Fruit fly (Drosophila melanogaster) whole organism, embryonic: ENCODE results near the gene shi.
A peak's percentile ranks its signal among the peaks of the same experiment; 100 is the strongest.

Experiments used
- Aef1 ChIP-seq: fragments of 200-800 bp; sonication (Bioruptor generic); IDR thresholded peaks from 3 replicates; pipeline ENCODE4 v1.3.6; 2022; ENCODE audit warnings: missing biosample characterization, missing genetic modification characterization
- Asciz ChIP-seq: fragments of 200-800 bp; sonication (Bioruptor generic); optimal IDR thresholded peaks from 2 replicates; lab custom pipeline; 2017; ENCODE audit warnings: missing biosample characterization, mild to moderate bottlenecking, missing genetic modification characterization, missing genetic modification reagents
- B-H2 ChIP-seq: fragments of 200-800 bp; sonication (Bioruptor generic); optimal IDR thresholded peaks from 2 replicates; lab custom pipeline; 2018; ENCODE audit warnings: missing biosample characterization, mild to moderate bottlenecking, missing genetic modification characterization
- BEAF-32 ChIP-seq: fragments of 200-800 bp; sonication (Bioruptor generic); optimal IDR thresholded peaks from 3 replicates; lab custom pipeline; 2017; ENCODE audit warnings: missing biosample characterization, missing genetic modification characterization, mild to moderate bottlenecking, moderate library complexity, missing genetic modification reagents
- Blimp-1 ChIP-seq: fragments of 200-800 bp; sonication (Bioruptor generic); optimal IDR thresholded peaks from 3 replicates; lab custom pipeline; 2018; ENCODE audit warnings: missing biosample characterization, missing genetic modification characterization, mild to moderate bottlenecking, moderate library complexity, missing genetic modification reagents
- CG10147 ChIP-seq: fragments of 200-800 bp; sonication (Bioruptor generic); optimal IDR thresholded peaks from 2 replicates; lab custom pipeline; 2019; ENCODE audit warnings: missing biosample characterization, mild to moderate bottlenecking, missing genetic modification characterization, moderate library complexity
- CG1024 ChIP-seq: fragments of 200-800 bp; sonication (Bioruptor generic); IDR thresholded peaks from 2 replicates; pipeline ENCODE4 v1.3.6; 2022; ENCODE audit warnings: missing biosample characterization, missing genetic modification characterization
- CG10267 ChIP-seq: fragments of 200-800 bp; sonication (Bioruptor generic); optimal IDR thresholded peaks from 2 replicates; lab custom pipeline; 2018; ENCODE audit warnings: missing biosample characterization, mild to moderate bottlenecking, missing genetic modification characterization, moderate library complexity
- CG10565 ChIP-seq: fragments of 200-800 bp; sonication (Bioruptor generic); optimal IDR thresholded peaks from 3 replicates; lab custom pipeline; 2016; ENCODE audit warnings: missing biosample characterization, mild to moderate bottlenecking, missing genetic modification characterization
- CG12769 ChIP-seq: fragments of 200-800 bp; sonication (Bioruptor generic); optimal IDR thresholded peaks from 2 replicates; lab custom pipeline; 2019; ENCODE audit warnings: missing biosample characterization, mild to moderate bottlenecking, missing genetic modification characterization, moderate library complexity
- CG12942 ChIP-seq: fragments of 200-800 bp; sonication (Bioruptor generic); optimal IDR thresholded peaks from 3 replicates; lab custom pipeline; 2016; ENCODE audit warnings: missing biosample characterization, missing genetic modification characterization
- CG13424 ChIP-seq: fragments of 200-800 bp; sonication (Bioruptor generic); optimal IDR thresholded peaks from 2 replicates; lab custom pipeline; 2019; ENCODE audit warnings: missing biosample characterization, mild to moderate bottlenecking, missing genetic modification characterization, moderate library complexity
- CG14965 ChIP-seq: fragments of 200-800 bp; sonication (Bioruptor generic); optimal IDR thresholded peaks from 2 replicates; lab custom pipeline; 2016; ENCODE audit warnings: missing biosample characterization, missing genetic modification characterization, borderline replicate concordance
- CG17186 ChIP-seq: fragments of 200-800 bp; sonication (Bioruptor generic); optimal IDR thresholded peaks from 3 replicates; lab custom pipeline; 2017; ENCODE audit warnings: missing biosample characterization, missing genetic modification reagents, missing genetic modification characterization
- CG1832 ChIP-seq: fragments of 200-800 bp; sonication (Bioruptor generic); optimal IDR thresholded peaks from 2 replicates; lab custom pipeline; 2017; ENCODE audit warnings: missing biosample characterization, mild to moderate bottlenecking, missing genetic modification characterization, inconsistent platforms
- CG18764 ChIP-seq: fragments of 200-800 bp; sonication (Bioruptor generic); optimal IDR thresholded peaks from 3 replicates; lab custom pipeline; 2016; ENCODE audit warnings: missing biosample characterization, missing genetic modification characterization
- CG2202 ChIP-seq: fragments of 200-800 bp; sonication (Bioruptor generic); optimal IDR thresholded peaks from 2 replicates; lab custom pipeline; 2018; ENCODE audit warnings: missing biosample characterization, mild to moderate bottlenecking, missing genetic modification characterization
- CG31224 ChIP-seq: fragments of 200-800 bp; sonication (Bioruptor generic); IDR thresholded peaks from 2 replicates; pipeline ENCODE4 v1.3.6; 2022; ENCODE audit warnings: missing biosample characterization, missing genetic modification characterization
- CG31441 ChIP-seq: fragments of 200-800 bp; sonication (Bioruptor generic); IDR thresholded peaks from 2 replicates; pipeline ENCODE4 v1.3.6; 2022; ENCODE audit warnings: missing biosample characterization, missing genetic modification characterization
- CG34376 ChIP-seq: fragments of 200-800 bp; sonication (Bioruptor generic); optimal IDR thresholded peaks from 2 replicates; lab custom pipeline; 2018; ENCODE audit warnings: missing biosample characterization, mild to moderate bottlenecking, missing genetic modification characterization
- CG3995 ChIP-seq: fragments of 200-800 bp; sonication (Bioruptor generic); optimal IDR thresholded peaks from 3 replicates; lab custom pipeline; 2016; ENCODE audit warnings: missing biosample characterization, missing genetic modification characterization
- CG4617 ChIP-seq: fragments of 200-800 bp; sonication (Bioruptor generic); optimal IDR thresholded peaks from 3 replicates; lab custom pipeline; 2016; ENCODE audit warnings: missing biosample characterization, missing genetic modification characterization, borderline replicate concordance
- CG7839 ChIP-seq: fragments of 200-800 bp; sonication (Bioruptor generic); optimal IDR thresholded peaks from 3 replicates; lab custom pipeline; 2018; ENCODE audit warnings: missing biosample characterization, mild to moderate bottlenecking, missing genetic modification characterization, moderate library complexity
- Dip2 ChIP-seq: fragments of 200-800 bp; sonication (Bioruptor generic); IDR thresholded peaks from 2 replicates; pipeline ENCODE4 v1.3.6; 2022; ENCODE audit warnings: missing biosample characterization, missing genetic modification characterization
- Dp ChIP-seq: fragments of 200-800 bp; sonication (Bioruptor generic); optimal IDR thresholded peaks from 2 replicates; lab custom pipeline; 2018; ENCODE audit warnings: missing biosample characterization, mild to moderate bottlenecking, missing genetic modification characterization, moderate library complexity
- Dref ChIP-seq: fragments of 200-800 bp; sonication (Bioruptor generic); IDR thresholded peaks from 2 replicates; pipeline ENCODE4 v1.3.6; 2022; ENCODE audit warnings: missing biosample characterization, missing genetic modification characterization
- Ets65A ChIP-seq: fragments of 200-800 bp; sonication (Bioruptor generic); peaks from one replicate; lab custom pipeline; 2016; ENCODE audit warnings: missing biosample characterization, missing genetic modification characterization
- GATAe ChIP-seq: fragments of 200-800 bp; sonication (Bioruptor generic); conservative IDR thresholded peaks from 2 replicates; pipeline ENCODE4 v1.3.6; 2022; ENCODE audit warnings: missing biosample characterization, missing genetic modification characterization
- Hr39 ChIP-seq: fragments of >200 bp; optimal IDR thresholded peaks from 2 replicates; lab custom pipeline; 2017
- Kr ChIP-seq: fragments of 200-800 bp; sonication (Bioruptor generic); optimal IDR thresholded peaks from 2 replicates; lab custom pipeline; 2017; ENCODE audit warnings: missing biosample characterization, mild to moderate bottlenecking, missing genetic modification characterization
- MTF-1 ChIP-seq: fragments of 200-800 bp; sonication (Bioruptor generic); optimal IDR thresholded peaks from 2 replicates; lab custom pipeline; 2018; ENCODE audit warnings: missing biosample characterization, mild to moderate bottlenecking, missing genetic modification characterization, borderline replicate concordance
- Med ChIP-seq: fragments of 200-800 bp; sonication (Bioruptor generic); peaks from one replicate; lab custom pipeline; 2016; ENCODE audit warnings: missing biosample characterization, missing genetic modification characterization, mild to moderate bottlenecking, inconsistent platforms, moderate library complexity
- Sin3A ChIP-seq: fragments of >200 bp; optimal IDR thresholded peaks from 2 replicates; lab custom pipeline; 2018
- bigmax ChIP-seq: fragments of 200-800 bp; sonication (Bioruptor generic); optimal IDR thresholded peaks from 2 replicates; lab custom pipeline; 2018; ENCODE audit warnings: missing biosample characterization, mild to moderate bottlenecking, missing genetic modification characterization
- cas ChIP-seq: fragments of 200-800 bp; sonication (Bioruptor generic); IDR thresholded peaks from 2 replicates; pipeline ENCODE4 v1.3.6; 2022; ENCODE audit warnings: missing biosample characterization, missing genetic modification characterization
- chinmo ChIP-seq: fragments of 200-800 bp; sonication (Bioruptor generic); IDR thresholded peaks from 4 replicates; pipeline ENCODE4 v1.3.6; 2022; ENCODE audit warnings: missing biosample characterization, missing genetic modification characterization; ENCODE audit not compliant: partially characterized antibody
- crol ChIP-seq: fragments of 200-800 bp; sonication (Bioruptor generic); IDR thresholded peaks from 2 replicates; pipeline ENCODE4 v1.3.6; 2022; ENCODE audit warnings: missing biosample characterization, missing genetic modification characterization
- dmrt99B ChIP-seq: fragments of 200-800 bp; sonication (Bioruptor generic); optimal IDR thresholded peaks from 2 replicates; lab custom pipeline; 2018; ENCODE audit warnings: missing biosample characterization, mild to moderate bottlenecking, missing genetic modification characterization, moderate library complexity
- gfzf ChIP-seq: fragments of 200-800 bp; sonication (Bioruptor generic); optimal IDR thresholded peaks from 2 replicates; lab custom pipeline; 2016; ENCODE audit warnings: missing biosample characterization, mild to moderate bottlenecking, missing genetic modification characterization, moderate library complexity
- hb ChIP-seq: fragments of 200-800 bp; sonication (Bioruptor generic); IDR thresholded peaks from 3 replicates; pipeline ENCODE4 v1.3.6; 2022; ENCODE audit warnings: missing biosample characterization, missing genetic modification characterization; ENCODE audit not compliant: partially characterized antibody
- hth ChIP-seq: fragments of >200 bp; optimal IDR thresholded peaks from 2 replicates; lab custom pipeline; 2017; ENCODE audit warnings: inconsistent platforms
- p53 ChIP-seq: fragments of 200-800 bp; sonication (Bioruptor generic); optimal IDR thresholded peaks from 2 replicates; lab custom pipeline; 2016; ENCODE audit warnings: missing biosample characterization, missing genetic modification characterization
- pros ChIP-seq: fragments of 200-800 bp; sonication (Bioruptor generic); optimal IDR thresholded peaks from 3 replicates; lab custom pipeline; 2019; ENCODE audit warnings: missing biosample characterization, mild to moderate bottlenecking, missing genetic modification characterization, moderate library complexity
- rib ChIP-seq: fragments of 200-800 bp; sonication (Bioruptor generic); IDR thresholded peaks from 2 replicates; pipeline ENCODE4 v1.3.6; 2022; ENCODE audit warnings: missing biosample characterization, missing genetic modification characterization
- salm ChIP-seq: fragments of 200-800 bp; sonication (Bioruptor generic); optimal IDR thresholded peaks from 2 replicates; lab custom pipeline; 2018; ENCODE audit warnings: missing biosample characterization, mild to moderate bottlenecking, missing genetic modification characterization
- slbo ChIP-seq: fragments of 200-800 bp; sonication (Bioruptor generic); IDR thresholded peaks from 2 replicates; pipeline ENCODE4 v1.3.6; 2022; ENCODE audit warnings: missing biosample characterization, missing genetic modification characterization
- sqz ChIP-seq: fragments of 200-800 bp; sonication (Bioruptor generic); optimal IDR thresholded peaks from 3 replicates; lab custom pipeline; 2018; ENCODE audit warnings: missing biosample characterization, mild to moderate bottlenecking, missing genetic modification characterization
- sr ChIP-seq: fragments of 200-800 bp; sonication (Bioruptor generic); IDR thresholded peaks from 3 replicates; pipeline ENCODE4 v1.3.6; 2022; ENCODE audit warnings: missing biosample characterization, missing genetic modification characterization
- wor ChIP-seq: fragments of 200-800 bp; sonication (Bioruptor generic); IDR thresholded peaks from 2 replicates; pipeline ENCODE4 v1.3.6; 2022; ENCODE audit warnings: missing biosample characterization, missing genetic modification characterization
- zfh1 ChIP-seq: fragments of 200-800 bp; sonication (Bioruptor generic); IDR thresholded peaks from 3 replicates; pipeline ENCODE4 v1.3.6; 2022; ENCODE audit warnings: missing biosample characterization, missing genetic modification characterization
- zfh2 ChIP-seq: fragments of 200-800 bp; sonication (Bioruptor generic); optimal IDR thresholded peaks from 2 replicates; lab custom pipeline; 2016; ENCODE audit warnings: missing biosample characterization, missing genetic modification characterization

shi gene

DNA sequence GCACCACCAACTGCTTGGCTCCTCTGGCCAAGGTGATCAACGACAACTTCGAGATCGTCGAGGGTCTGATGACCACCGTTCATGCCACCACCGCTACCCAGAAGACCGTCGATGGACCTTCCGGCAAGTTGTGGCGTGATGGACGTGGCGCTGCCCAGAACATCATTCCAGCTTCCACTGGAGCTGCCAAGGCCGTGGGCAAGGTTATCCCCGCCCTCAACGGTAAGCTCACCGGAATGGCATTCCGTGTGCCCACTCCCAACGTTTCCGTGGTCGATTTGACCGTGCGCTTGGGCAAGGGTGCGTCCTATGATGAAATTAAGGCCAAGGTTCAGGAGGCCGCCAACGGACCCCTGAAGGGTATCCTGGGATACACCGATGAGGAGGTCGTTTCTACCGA, 23.1 kb upstream of the shi start:
- TF ChIP-seq Ets65A (GFP tag; lab: Kevin White, UChicago) (peak; percentile 79), sqz (GFP tag; lab: Kevin White, UChicago) (no peak), Med (GFP tag; lab: Kevin White, UChicago) (peak; percentile 62), CG12769 (tag; lab: Kevin White, UChicago) (no peak), dmrt99B (tag; lab: Kevin White, UChicago) (no peak), bigmax (GFP tag; lab: Kevin White, UChicago) (no peak), hb (GFP tag; lab: Robert Waterston, UW) (0 out of 3 replicates have a peak, but pooled peaks have one; percentile 42), Blimp-1 (GFP tag; lab: Kevin White, UChicago) (no peak), CG3995 (GFP tag; lab: Kevin White, UChicago) (no peak), CG14965 (no peak), cas (GFP tag; lab: Robert Waterston, UW) (no peak), CG12942 (GFP tag; lab: Kevin White, UChicago) (no peak), Kr (no peak)

dm6 chrX:15869843-15870242, 22.1 kb upstream of the shi start, which contains the start of gene CG16952:
TSS of gene CG16952 (plus strand) at chrX:15870183.
- TF ChIP-seq CG2202 (tag; lab: Kevin White, UChicago), result no peak
- TF ChIP-seq crol (GFP tag; lab: Robert Waterston, UW), result no peak
- TF ChIP-seq CG13424 (tag; lab: Kevin White, UChicago), result no peak
- no peak for TF ChIP-seq CG31224 (GFP tag; lab: Robert Waterston, UW)
- TF ChIP-seq Hr39 (lab: Kevin White, UChicago), result no peak
- TF ChIP-seq CG7839 (tag; lab: Kevin White, UChicago), result no peak
- TF ChIP-seq slbo (GFP tag; lab: Robert Waterston, UW), result no peak; the same call in 1 of the 2 replicates
- no peak for TF ChIP-seq zfh2 (GFP tag; lab: Kevin White, UChicago)
- no peak for TF ChIP-seq wor
- TF ChIP-seq BEAF-32, result peak; percentile 91
- peak; percentile 10 for TF ChIP-seq CG34376 (GFP tag; lab: Kevin White, UChicago)
- peak; percentile 61 for TF ChIP-seq gfzf (GFP tag; lab: Kevin White, UChicago)
- TF ChIP-seq p53, result no peak
- no peak for TF ChIP-seq Asciz (GFP tag; lab: Kevin White, UChicago)
- TF ChIP-seq CG10147 (GFP tag; lab: Kevin White, UChicago), result peak; percentile 4
- TF ChIP-seq GATAe (GFP tag; lab: Robert Waterston, UW), result no peak
- TF ChIP-seq Dref (GFP tag; lab: Robert Waterston, UW), result peak; percentile 69
- no peak for TF ChIP-seq pros (GFP tag; lab: Kevin White, UChicago)
- peak; percentile 31 for TF ChIP-seq CG17186 (GFP tag; lab: Kevin White, UChicago)
- no peak for TF ChIP-seq salm (tag; lab: Kevin White, UChicago)
- no peak for TF ChIP-seq CG1024 (GFP tag; lab: Robert Waterston, UW)
- no peak for TF ChIP-seq CG10565 (GFP tag; lab: Kevin White, UChicago)
- TF ChIP-seq Aef1 (GFP tag; lab: Robert Waterston, UW), result no peak
- peak; percentile 56 for TF ChIP-seq Dp (GFP tag; lab: Kevin White, UChicago)
- 0 out of 4 replicates have a peak, but pooled peaks have one; percentile 59 for TF ChIP-seq chinmo
- TF ChIP-seq hth, result no peak
- TF ChIP-seq rib, result no peak
- no peak for TF ChIP-seq Dip2 (GFP tag; lab: Robert Waterston, UW)
- no peak for TF ChIP-seq MTF-1 (GFP tag; lab: Kevin White, UChicago)
- TF ChIP-seq CG10267, result peak; percentile 47
- no peak for TF ChIP-seq cas (GFP tag; lab: Robert Waterston, UW)
- no peak for TF ChIP-seq sr
- no peak for TF ChIP-seq CG31441
- peak; percentile 23 for TF ChIP-seq Sin3A (lab: Kevin White, UChicago)
- no peak for TF ChIP-seq CG18764 (GFP tag; lab: Kevin White, UChicago)
- TF ChIP-seq B-H2 (GFP tag; lab: Kevin White, UChicago), result no peak
- no peak for TF ChIP-seq CG1832 (GFP tag; lab: Kevin White, UChicago)
- peak; percentile 26 for TF ChIP-seq CG4617 (GFP tag; lab: Kevin White, UChicago)
- no peak for TF ChIP-seq zfh1 (GFP tag; lab: Robert Waterston, UW)
